Fruit fly (Drosophila melanogaster) whole organism, embryonic: ENCODE data around the gene RtcB.

Source experiments
- Aef1 ChIP-seq: fragments of 200-800 bp; sonication (Bioruptor generic); IDR thresholded peaks from 3 replicates; pipeline ENCODE4 v1.3.6; 2022; ENCODE audit warnings: missing biosample characterization, missing genetic modification characterization
- CG10267 ChIP-seq: fragments of 200-800 bp; sonication (Bioruptor generic); optimal IDR thresholded peaks from 2 replicates; lab custom pipeline; 2018; ENCODE audit warnings: missing biosample characterization, mild to moderate bottlenecking, missing genetic modification characterization, moderate library complexity
- CG12104 ChIP-seq: fragments of 200-800 bp; sonication (Bioruptor generic); optimal IDR thresholded peaks from 3 replicates; lab custom pipeline; 2016; ENCODE audit warnings: missing biosample characterization, missing genetic modification characterization
- CG12219 ChIP-seq: fragments of 200-800 bp; sonication (Bioruptor generic); optimal IDR thresholded peaks from 3 replicates; lab custom pipeline; 2018; ENCODE audit warnings: missing biosample characterization, mild to moderate bottlenecking, missing genetic modification characterization
- CG12744 ChIP-seq: fragments of 200-800 bp; sonication (Bioruptor generic); optimal IDR thresholded peaks from 2 replicates; lab custom pipeline; 2016; ENCODE audit warnings: missing biosample characterization, missing genetic modification characterization
- CG14710 ChIP-seq: fragments of 200-800 bp; sonication (Bioruptor generic); optimal IDR thresholded peaks from 3 replicates; lab custom pipeline; 2019; ENCODE audit warnings: missing biosample characterization, mild to moderate bottlenecking, missing genetic modification characterization, moderate library complexity
- CG15479 ChIP-seq: fragments of 200-800 bp; sonication (Bioruptor generic); optimal IDR thresholded peaks from 3 replicates; lab custom pipeline; 2019; ENCODE audit warnings: missing biosample characterization, mild to moderate bottlenecking, missing genetic modification characterization, moderate library complexity
- CG15514 ChIP-seq: fragments of 200-800 bp; sonication (Bioruptor generic); optimal IDR thresholded peaks from 3 replicates; lab custom pipeline; 2017; ENCODE audit warnings: missing biosample characterization, missing genetic modification characterization, mild to moderate bottlenecking, moderate library complexity, missing genetic modification reagents
- CG1603 ChIP-seq: fragments of 200-800 bp; sonication (Bioruptor generic); optimal IDR thresholded peaks from 2 replicates; lab custom pipeline; 2019; ENCODE audit warnings: missing biosample characterization, mild to moderate bottlenecking, missing genetic modification characterization, moderate library complexity
- CG17612 ChIP-seq: fragments of 200-800 bp; sonication (Bioruptor generic); IDR thresholded peaks from 2 replicates; pipeline ENCODE4 v1.3.6; 2022; ENCODE audit warnings: missing biosample characterization, missing genetic modification characterization
- CG18262 ChIP-seq: fragments of 200-800 bp; optimal IDR thresholded peaks from 3 replicates; lab custom pipeline; 2019; ENCODE audit warnings: missing biosample characterization, mild to moderate bottlenecking, missing genetic modification characterization, moderate library complexity
- CG18599 ChIP-seq: fragments of 200-800 bp; sonication (Bioruptor generic); optimal IDR thresholded peaks from 3 replicates; lab custom pipeline; 2017; ENCODE audit warnings: missing biosample characterization, missing genetic modification characterization, mild to moderate bottlenecking, moderate library complexity, missing genetic modification reagents
- CG31388 ChIP-seq: fragments of 200-800 bp; sonication (Bioruptor generic); optimal IDR thresholded peaks from 2 replicates; lab custom pipeline; 2016; ENCODE audit warnings: missing biosample characterization, missing genetic modification characterization
- CG3838 ChIP-seq: fragments of 200-800 bp; sonication (Bioruptor generic); optimal IDR thresholded peaks from 3 replicates; lab custom pipeline; 2016; ENCODE audit warnings: missing biosample characterization, missing genetic modification characterization
- CG3995 ChIP-seq: fragments of 200-800 bp; sonication (Bioruptor generic); optimal IDR thresholded peaks from 3 replicates; lab custom pipeline; 2016; ENCODE audit warnings: missing biosample characterization, missing genetic modification characterization
- CG4404 ChIP-seq: fragments of 200-800 bp; sonication (Bioruptor generic); IDR thresholded peaks from 2 replicates; pipeline ENCODE4 v1.3.6; 2022; ENCODE audit warnings: missing biosample characterization, missing genetic modification characterization
- CG4617 ChIP-seq: fragments of 200-800 bp; sonication (Bioruptor generic); optimal IDR thresholded peaks from 3 replicates; lab custom pipeline; 2016; ENCODE audit warnings: missing biosample characterization, missing genetic modification characterization, borderline replicate concordance
- CG6765 ChIP-seq: fragments of 200-800 bp; sonication (Bioruptor generic); optimal IDR thresholded peaks from 3 replicates; lab custom pipeline; 2017; ENCODE audit warnings: missing biosample characterization, mild to moderate bottlenecking, missing genetic modification characterization
- CG9437 ChIP-seq: fragments of 200-800 bp; sonication (Bioruptor generic); optimal IDR thresholded peaks from 2 replicates; lab custom pipeline; 2018; ENCODE audit warnings: missing biosample characterization, mild to moderate bottlenecking, missing genetic modification characterization
- CoRest ChIP-seq: fragments of 200-800 bp; sonication (Bioruptor generic); optimal IDR thresholded peaks from 3 replicates; lab custom pipeline; 2018; ENCODE audit warnings: missing biosample characterization, mild to moderate bottlenecking, missing genetic modification characterization, moderate library complexity
- Ets97D ChIP-seq: fragments of 200-800 bp; sonication (Bioruptor generic); optimal IDR thresholded peaks from 3 replicates; lab custom pipeline; 2016; ENCODE audit warnings: missing biosample characterization, missing genetic modification characterization
- GATAe ChIP-seq: fragments of 200-800 bp; sonication (Bioruptor generic); conservative IDR thresholded peaks from 2 replicates; pipeline ENCODE4 v1.3.6; 2022; ENCODE audit warnings: missing biosample characterization, missing genetic modification characterization
- HHEX ChIP-seq: fragments of 200-800 bp; sonication (Bioruptor generic); optimal IDR thresholded peaks from 3 replicates; lab custom pipeline; 2017; ENCODE audit warnings: missing biosample characterization, mild to moderate bottlenecking, missing genetic modification characterization, missing genetic modification reagents
- Hr3 ChIP-seq: fragments of 200-800 bp; sonication (Bioruptor generic); optimal IDR thresholded peaks from 3 replicates; lab custom pipeline; 2016; ENCODE audit warnings: missing biosample characterization, missing genetic modification characterization
- Hr39 ChIP-seq: fragments of >200 bp; optimal IDR thresholded peaks from 2 replicates; lab custom pipeline; 2017
- MBD-R2 ChIP-seq: fragments of 200-800 bp; sonication (Bioruptor generic); IDR thresholded peaks from 2 replicates; pipeline ENCODE4 v1.3.6; 2022; ENCODE audit warnings: missing biosample characterization, missing genetic modification characterization
- Mrtf ChIP-seq: fragments of 200-800 bp; sonication (Bioruptor generic); IDR thresholded peaks from 3 replicates; pipeline ENCODE4 v1.3.6; 2022; ENCODE audit warnings: missing biosample characterization, missing genetic modification characterization
- NfI ChIP-seq: fragments of 200-800 bp; sonication (Bioruptor generic); optimal IDR thresholded peaks from 3 replicates; lab custom pipeline; 2018; ENCODE audit warnings: missing biosample characterization, mild to moderate bottlenecking, missing genetic modification characterization, moderate library complexity
- Scr ChIP-seq: fragments of 200-800 bp; sonication (Bioruptor generic); IDR thresholded peaks from 2 replicates; pipeline ENCODE4 v1.3.6; 2022; ENCODE audit warnings: missing biosample characterization, missing genetic modification characterization; ENCODE audit not compliant: partially characterized antibody
- Sox102F ChIP-seq: fragments of 200-800 bp; sonication (Bioruptor generic); optimal IDR thresholded peaks from 2 replicates; lab custom pipeline; 2018; ENCODE audit warnings: missing biosample characterization, mild to moderate bottlenecking, missing genetic modification characterization, moderate library complexity
- Vsx1 ChIP-seq: fragments of 200-800 bp; sonication (Bioruptor generic); optimal IDR thresholded peaks from 2 replicates; lab custom pipeline; 2017; ENCODE audit warnings: missing biosample characterization, mild to moderate bottlenecking, missing genetic modification characterization, missing genetic modification reagents
- ap ChIP-seq: fragments of 200-800 bp; sonication (Bioruptor generic); IDR thresholded peaks from 2 replicates; pipeline ENCODE4 v1.3.6; 2022; ENCODE audit warnings: missing biosample characterization, missing genetic modification characterization
- bcd ChIP-seq: fragments of 200-800 bp; sonication (Bioruptor generic); optimal IDR thresholded peaks from 2 replicates; lab custom pipeline; 2017; ENCODE audit warnings: missing biosample characterization, mild to moderate bottlenecking, missing genetic modification characterization
- bigmax ChIP-seq: fragments of 200-800 bp; sonication (Bioruptor generic); optimal IDR thresholded peaks from 2 replicates; lab custom pipeline; 2018; ENCODE audit warnings: missing biosample characterization, mild to moderate bottlenecking, missing genetic modification characterization
- ci ChIP-seq: fragments of 200-800 bp; sonication (Bioruptor generic); IDR thresholded peaks from 3 replicates; pipeline ENCODE4 v1.3.6; 2022; ENCODE audit warnings: missing biosample characterization, missing genetic modification characterization
- gce ChIP-seq: fragments of 200-800 bp; sonication (Bioruptor generic); IDR thresholded peaks from 3 replicates; pipeline ENCODE4 v1.3.6; 2022; ENCODE audit warnings: missing biosample characterization, missing genetic modification characterization
- hb ChIP-seq: fragments of 200-800 bp; sonication (Bioruptor generic); IDR thresholded peaks from 3 replicates; pipeline ENCODE4 v1.3.6; 2022; ENCODE audit warnings: missing biosample characterization, missing genetic modification characterization; ENCODE audit not compliant: partially characterized antibody
- hkb ChIP-seq, 2 experiments: fragments of 200-800 bp in 1 of 2; fragments of >200 bp in 1 of 2; sonication (Bioruptor generic) in 1 of 2; IDR thresholded peaks in 1 of 2; optimal IDR thresholded peaks in 1 of 2; 2 replicates each; pipeline versions ENCODE4 v1.3.6 to Lab custom; 2017 to 2022; ENCODE audit warnings: missing biosample characterization in 1 of 2, missing genetic modification characterization in 1 of 2
- inv ChIP-seq: fragments of 200-800 bp; sonication (Bioruptor generic); IDR thresholded peaks from 2 replicates; pipeline ENCODE4 v1.3.6; 2022; ENCODE audit warnings: missing biosample characterization, missing genetic modification characterization; ENCODE audit not compliant: partially characterized antibody
- mam ChIP-seq: fragments of 200-800 bp; sonication (Bioruptor generic); optimal IDR thresholded peaks from 3 replicates; lab custom pipeline; 2016; ENCODE audit warnings: missing biosample characterization, missing genetic modification characterization
- pfk ChIP-seq: fragments of 200-800 bp; sonication (Bioruptor generic); optimal IDR thresholded peaks from 2 replicates; lab custom pipeline; 2018; ENCODE audit warnings: missing biosample characterization, mild to moderate bottlenecking, missing genetic modification characterization, moderate library complexity
- pum ChIP-seq: fragments of 200-800 bp; sonication (Bioruptor generic); optimal IDR thresholded peaks from 2 replicates; lab custom pipeline; 2016; ENCODE audit warnings: missing biosample characterization, missing genetic modification characterization
- rib ChIP-seq: fragments of 200-800 bp; sonication (Bioruptor generic); IDR thresholded peaks from 2 replicates; pipeline ENCODE4 v1.3.6; 2022; ENCODE audit warnings: missing biosample characterization, missing genetic modification characterization
- sisA ChIP-seq: fragments of 200-800 bp; sonication (Bioruptor generic); IDR thresholded peaks from 2 replicates; pipeline ENCODE4 v1.3.6; 2022; ENCODE audit warnings: missing biosample characterization, missing genetic modification characterization
- slp2 ChIP-seq: fragments of 200-800 bp; sonication (Bioruptor generic); optimal IDR thresholded peaks from 2 replicates; lab custom pipeline; 2016; ENCODE audit warnings: missing biosample characterization, missing genetic modification characterization
- ssp ChIP-seq: fragments of 200-800 bp; sonication (Bioruptor generic); IDR thresholded peaks from 2 replicates; pipeline ENCODE4 v1.3.6; 2022; ENCODE audit warnings: missing biosample characterization, missing genetic modification characterization
- vfl ChIP-seq: fragments of 200-800 bp; sonication (Bioruptor generic); optimal IDR thresholded peaks from 2 replicates; lab custom pipeline; 2016; ENCODE audit warnings: missing biosample characterization, missing genetic modification characterization
- wek ChIP-seq: fragments of 200-800 bp; sonication (Bioruptor generic); optimal IDR thresholded peaks from 3 replicates; lab custom pipeline; 2018; ENCODE audit warnings: missing biosample characterization, mild to moderate bottlenecking, missing genetic modification characterization, moderate library complexity
- yki ChIP-seq: fragments of >200 bp; optimal IDR thresholded peaks from 3 replicates; lab custom pipeline; 2018

RtcB gene

dm6 chr2L:19439598-19440230 is 9.3 kb downstream of the RtcB start (continued):
- peak; percentile 92 for TF ChIP-seq CG1603 (tag; lab: Kevin White, UChicago)
- TF ChIP-seq Hr3: peak; percentile 67
- peak; percentile 93 for TF ChIP-seq CoRest (tag; lab: Kevin White, UChicago)
- no peak for TF ChIP-seq GATAe (GFP tag; lab: Robert Waterston, UW)
- TF ChIP-seq HHEX: peak; percentile 75
- no peak for TF ChIP-seq CG15479
- TF ChIP-seq CG12104 (GFP tag; lab: Kevin White, UChicago): no peak
- TF ChIP-seq rib (GFP tag; lab: Robert Waterston, UW): peak; percentile 61; the same call in 1 of the 2 replicates
- no peak for TF ChIP-seq Hr39 (lab: Kevin White, UChicago)
- no peak for TF ChIP-seq yki (lab: Kevin White, UChicago)
- TF ChIP-seq CG10267 (tag; lab: Kevin White, UChicago): peak; percentile 57
- TF ChIP-seq wek: peak; percentile 64
- peak; percentile 87 for TF ChIP-seq Sox102F
- peak; percentile 61; the same call in 2 of the 3 replicates for TF ChIP-seq Mrtf
- TF ChIP-seq NfI (GFP tag; lab: Kevin White, UChicago): peak; percentile 71
- peak; percentile 44 for TF ChIP-seq vfl
- no peak for TF ChIP-seq CG6765 (GFP tag; lab: Kevin White, UChicago)
- peak; percentile 61 for TF ChIP-seq slp2 (GFP tag; lab: Kevin White, UChicago)
- 0 out of 2 replicates have a peak, but pooled peaks have one; percentile 24 for TF ChIP-seq Scr (GFP tag; lab: Robert Waterston, UW)
- TF ChIP-seq CG18599 (GFP tag; lab: Kevin White, UChicago): peak; percentile 77
- peak; percentile 51 for TF ChIP-seq CG9437 (GFP tag; lab: Kevin White, UChicago)
- no peak for TF ChIP-seq pfk (GFP tag; lab: Kevin White, UChicago)
- peak; percentile 67 for TF ChIP-seq Vsx1 (GFP tag; lab: Kevin White, UChicago)
- TF ChIP-seq Ets97D (GFP tag; lab: Kevin White, UChicago): peak; percentile 8
- TF ChIP-seq hb (GFP tag; lab: Robert Waterston, UW): no peak
- peak; percentile 70 for TF ChIP-seq bcd
- peak; percentile 61 for TF ChIP-seq pum
- peak; percentile 23 for TF ChIP-seq CG31388 (GFP tag; lab: Kevin White, UChicago)
- TF ChIP-seq CG12219 (GFP tag; lab: Kevin White, UChicago): peak; percentile 86
- peak; percentile 70 for TF ChIP-seq CG18262 (tag; lab: Kevin White, UChicago)
- peak; percentile 7 for TF ChIP-seq CG3995 (GFP tag; lab: Kevin White, UChicago)
- peak; percentile 50; the same call in 1 of the 2 replicates for TF ChIP-seq ssp (GFP tag; lab: Robert Waterston, UW)
- TF ChIP-seq CG4404 (GFP tag; lab: Robert Waterston, UW): peak; percentile 53; the same call in 1 of the 2 replicates
- TF ChIP-seq hkb (optimal IDR thresholded peaks at IDR 0.05; lab: Kevin White, UChicago): no peak
- peak; percentile 97 for TF ChIP-seq hkb (GFP tag; IDR thresholded peaks at IDR 0.05; lab: Robert Waterston, UW)
- TF ChIP-seq CG4617: no peak
- peak; percentile 91 for TF ChIP-seq Aef1 (GFP tag; lab: Robert Waterston, UW)
- TF ChIP-seq CG14710: peak; percentile 14
- TF ChIP-seq sisA (GFP tag; lab: Robert Waterston, UW): peak; percentile 73
- TF ChIP-seq MBD-R2 (GFP tag; lab: Robert Waterston, UW): peak; percentile 84
- TF ChIP-seq CG12744 (GFP tag; lab: Kevin White, UChicago): peak; percentile 76
- TF ChIP-seq CG17612: no peak
- TF ChIP-seq CG3838 (GFP tag; lab: Kevin White, UChicago): no peak
- TF ChIP-seq mam: peak; percentile 81
- peak; percentile 97 for TF ChIP-seq ci (GFP tag; lab: Robert Waterston, UW)
- 0 out of 2 replicates have a peak, but pooled peaks have one; percentile 49 for TF ChIP-seq ap (GFP tag; lab: Robert Waterston, UW)
- TF ChIP-seq bigmax: no peak
- TF ChIP-seq CG15514 (GFP tag; lab: Kevin White, UChicago): peak; percentile 62
- TF ChIP-seq inv (GFP tag; lab: Robert Waterston, UW): no peak
- TF ChIP-seq gce (GFP tag; lab: Robert Waterston, UW): 0 out of 3 replicates have a peak, but pooled peaks have one; percentile 63
